Worm (Caenorhabditis elegans): ENCODE results near the gene lgc-56.

Gene lgc-56

ce11 chrII:5091640-5092243 is 38.4 kb upstream of the lgc-56 start, which contains the start of gene pld-1 (continued):
- TF ChIP-seq let-526 (GFP tag; IDR thresholded peaks at IDR 0.05) (no peak), ztf-26 (tag; optimal IDR thresholded peaks at IDR 0.05) (no peak), lag-1 (GFP tag; IDR thresholded peaks at IDR 0.05) (no peak), lin-35 (GFP tag; optimal IDR thresholded peaks at IDR 0.05) (no peak), ztf-3 (GFP tag; optimal IDR thresholded peaks at IDR 0.05) (no peak), zim-3 (tag; optimal IDR thresholded peaks at IDR 0.05) (no peak), sdz-38 (tag; optimal IDR thresholded peaks at IDR 0.05) (no peak), ccch-3 (GFP tag; optimal IDR thresholded peaks at IDR 0.05) (no peak)

DNA sequence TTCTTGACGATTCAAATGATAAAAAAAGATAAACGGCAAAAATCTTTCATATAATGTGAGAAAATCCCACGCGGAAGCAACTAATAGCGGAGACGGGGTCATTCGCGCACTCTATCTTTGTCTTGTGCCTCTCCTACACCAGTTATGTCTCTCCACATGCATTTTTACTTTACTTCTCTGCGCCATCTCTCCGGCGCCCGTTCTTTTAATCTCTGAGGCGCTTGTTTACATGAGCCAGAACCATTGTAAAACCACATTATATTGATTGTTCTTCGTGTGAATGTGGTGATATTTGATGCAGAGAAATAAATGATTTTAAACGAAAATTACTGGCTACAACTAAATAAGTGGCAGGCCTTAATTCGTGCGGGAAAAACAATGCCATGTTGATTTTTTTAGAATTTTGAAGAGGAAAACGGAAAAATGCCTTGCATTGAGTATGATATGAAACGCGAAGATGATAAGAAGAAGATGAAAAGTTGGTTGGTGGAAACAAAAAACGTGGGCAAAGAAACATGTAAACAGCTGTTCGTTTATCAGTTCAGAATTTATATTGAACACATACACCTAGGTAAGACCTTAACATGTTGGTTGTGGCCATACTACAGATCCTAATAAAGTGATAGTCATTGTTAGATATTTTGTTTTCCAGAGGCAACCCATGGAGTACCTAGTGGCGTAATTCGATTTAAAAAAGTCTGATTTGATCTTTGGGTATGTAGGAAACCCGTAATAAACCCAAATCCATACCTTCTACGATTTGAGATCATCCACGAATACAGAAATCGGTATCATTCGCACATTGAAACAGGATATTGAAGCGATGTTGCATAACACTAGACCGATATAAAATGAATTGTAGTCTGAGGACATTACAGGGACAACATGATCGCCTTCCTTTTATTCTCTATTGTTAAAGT is 37.6 kb upstream of the lgc-56 start, which contains the start of gene C04G6.2:
Gene C04G6.2 (plus strand): TSS at position 870 of the 920 bp plus-strand sequence.
- TF ChIP-seq madf-10 (tag; optimal IDR thresholded peaks at IDR 0.05) (no peak), ceh-91 (GFP tag; IDR thresholded peaks at IDR 0.05) (no peak), akir-1 (GFP tag; optimal IDR thresholded peaks at IDR 0.05) (no peak), xnd-1 (tag; optimal IDR thresholded peaks at IDR 0.05) (no peak), pha-4 (tag; optimal IDR thresholded peaks at IDR 0.05) (peak; percentile 48), ceh-58 (GFP tag; IDR thresholded peaks at IDR 0.05) (no peak), hmg-20 (GFP tag; IDR thresholded peaks at IDR 0.05) (no peak), rpc-1 (optimal IDR thresholded peaks at IDR 0.05) (no peak), rpc-1 (tag; optimal IDR thresholded peaks at IDR 0.05) (no peak), F33H1.4 (GFP tag; IDR thresholded peaks at IDR 0.05) (no peak), F52B5.7 (tag; optimal IDR thresholded peaks at IDR 0.05) (no peak), nhr-80 (tag; optimal IDR thresholded peaks at IDR 0.05) (peak; percentile 52), attf-5 (GFP tag; optimal IDR thresholded peaks at IDR 0.05) (peak; percentile 56), B0019.2 (GFP tag; conservative IDR thresholded peaks at IDR 0.05) (no peak), sea-2 (GFP tag; IDR thresholded peaks at IDR 0.05) (no peak), hmg-1.2 (GFP tag; IDR thresholded peaks at IDR 0.05) (peak; percentile 92; the same call in 1 of the 2 replicates), Y53G8AR.9 (GFP tag; conservative IDR thresholded peaks at IDR 0.05) (no peak), ceh-100 (GFP tag; IDR thresholded peaks at IDR 0.05) (no peak), lag-1 (GFP tag; IDR thresholded peaks at IDR 0.05) (no peak), egl-18 (GFP tag; IDR thresholded peaks at IDR 0.05) (no peak), Y56A3A.18 (GFP tag; IDR thresholded peaks at IDR 0.05) (no peak), lir-1 (GFP tag; conservative IDR thresholded peaks at IDR 0.05) (no peak), ZK185.1 (tag; optimal IDR thresholded peaks at IDR 0.05; ENCODE audit: poor library complexity, severe bottlenecking) (no peak), pbrm-1 (GFP tag; IDR thresholded peaks at IDR 0.05) (no peak), unc-130 (GFP tag; optimal IDR thresholded peaks at IDR 0.05) (no peak)

DNA sequence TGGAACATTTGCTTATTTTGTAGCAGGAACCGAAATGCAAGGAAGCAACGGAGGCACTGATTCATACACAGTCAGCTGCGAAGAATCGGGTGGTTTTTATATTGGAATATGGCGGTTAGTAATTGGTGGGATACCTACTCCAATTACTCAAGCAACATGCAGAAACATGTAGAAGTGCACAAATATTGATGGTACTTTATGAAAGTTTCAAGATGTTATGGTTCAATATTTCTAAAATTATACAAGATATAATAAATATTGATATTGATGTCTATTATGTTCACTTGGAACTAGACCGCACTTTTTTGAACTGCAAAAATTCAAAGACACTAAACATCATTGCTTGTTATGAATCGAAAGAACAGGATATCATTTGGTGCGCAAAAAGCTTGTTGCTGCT is 36.2 kb upstream of the lgc-56 start, which contains the start of gene C04G6.13:
Gene C04G6.13 (plus strand): TSS at position 301 of the 400 bp plus-strand sequence.
- TF ChIP-seq nhr-80 (tag; optimal IDR thresholded peaks at IDR 0.05), result no peak
- TF ChIP-seq ztf-3 (GFP tag; optimal IDR thresholded peaks at IDR 0.05), result no peak
- no peak for TF ChIP-seq F37B4.10 (GFP tag; IDR thresholded peaks at IDR 0.05)
- TF ChIP-seq Y56A3A.18 (GFP tag; IDR thresholded peaks at IDR 0.05), result no peak
- no peak for TF ChIP-seq ceh-100 (GFP tag; IDR thresholded peaks at IDR 0.05)
- TF ChIP-seq somi-1 (GFP tag; optimal IDR thresholded peaks at IDR 0.05), result no peak
- no peak for TF ChIP-seq pbrm-1 (GFP tag; IDR thresholded peaks at IDR 0.05)
- TF ChIP-seq nhr-27 (tag; optimal IDR thresholded peaks at IDR 0.05), result no peak
- TF ChIP-seq repo-1 (tag; optimal IDR thresholded peaks at IDR 0.05), result no peak
- no peak for TF ChIP-seq ceh-27 (GFP tag; optimal IDR thresholded peaks at IDR 0.05)
- no peak for TF ChIP-seq attf-3 (GFP tag; conservative IDR thresholded peaks at IDR 0.05)
- TF ChIP-seq mcd-1 (GFP tag; IDR thresholded peaks at IDR 0.05), result no peak
- no peak for TF ChIP-seq F49E8.2 (tag; optimal IDR thresholded peaks at IDR 0.05; ENCODE audit: insufficient read depth)
- no peak for TF ChIP-seq D2030.7 (GFP tag; IDR thresholded peaks at IDR 0.05)
- no peak for TF ChIP-seq tbp1 (GFP tag; optimal IDR thresholded peaks at IDR 0.05)

Data from whole organism, young adult.